Worm (Caenorhabditis elegans) whole organism, mixed stage, embryonic: ENCODE data around the gene B0507.7.

Experiments
- M03D4.4 ChIP-seq: sonication (generic microtip); optimal IDR thresholded peaks from 2 replicates; lab custom pipeline; 2017; ENCODE audit warnings: mild to moderate bottlenecking, missing genetic modification characterization, missing compliant biosample characterization
- ceh-83 ChIP-seq: fragments of 200-800 bp; sonication (Bioruptor generic); optimal IDR thresholded peaks from 2 replicates; lab custom pipeline; 2018; ENCODE audit warnings: mild to moderate bottlenecking, missing genetic modification characterization, missing compliant biosample characterization
- nhr-12 ChIP-seq: fragments of 150-350 bp; optimal IDR thresholded peaks from 2 replicates; lab custom pipeline; 2014; ENCODE audit warnings: missing biosample characterization, missing genetic modification characterization
- nhr-2 ChIP-seq: fragments of 150-350 bp; optimal IDR thresholded peaks from 2 replicates; lab custom pipeline; 2014; ENCODE audit warnings: missing biosample characterization, missing genetic modification characterization
- nhr-237 ChIP-seq: fragments of 150-350 bp; optimal IDR thresholded peaks from 2 replicates; lab custom pipeline; 2014; ENCODE audit warnings: missing biosample characterization, missing genetic modification characterization
- pha-4 ChIP-seq: fragments of 150-350 bp; optimal IDR thresholded peaks from 2 replicates; lab custom pipeline; 2018; ENCODE audit warnings: missing biosample characterization, missing genetic modification reagents, missing genetic modification characterization
- snpc-4 ChIP-seq: fragments of 150-350 bp; optimal IDR thresholded peaks from 2 replicates; lab custom pipeline; 2014; ENCODE audit warnings: missing biosample characterization, missing genetic modification characterization
- sptf-1 ChIP-seq: sonication (generic microtip); optimal IDR thresholded peaks from 2 replicates; lab custom pipeline; 2017; ENCODE audit warnings: mild to moderate bottlenecking, missing genetic modification characterization, moderate library complexity, missing compliant biosample characterization
- ztf-11 ChIP-seq: fragments of 150-350 bp; optimal IDR thresholded peaks from 2 replicates; lab custom pipeline; 2014; ENCODE audit warnings: missing biosample characterization, missing genetic modification characterization

ce11 chrV:8767493-8767892 is 9.0 kb upstream of the B0507.7 start:
- no peak for TF ChIP-seq nhr-237 (tag; lab: Kevin White, UChicago)
- no peak for TF ChIP-seq pha-4 (tag; lab: Kevin White, UChicago)
- TF ChIP-seq nhr-12 (tag; lab: Kevin White, UChicago): no peak
- TF ChIP-seq sptf-1: no peak
- no peak for TF ChIP-seq ceh-83 (GFP tag; lab: Kevin White, UChicago)
- TF ChIP-seq M03D4.4 (tag; lab: Kevin White, UChicago): no peak
- no peak for TF ChIP-seq nhr-2 (tag; lab: Kevin White, UChicago)
- TF ChIP-seq snpc-4 (tag; lab: Kevin White, UChicago): no peak
- no peak for TF ChIP-seq ztf-11 (tag; lab: Kevin White, UChicago)
